Comparison of ENCODE assay signal across 1 fruit fly cellular context in the genomic region with DNA sequence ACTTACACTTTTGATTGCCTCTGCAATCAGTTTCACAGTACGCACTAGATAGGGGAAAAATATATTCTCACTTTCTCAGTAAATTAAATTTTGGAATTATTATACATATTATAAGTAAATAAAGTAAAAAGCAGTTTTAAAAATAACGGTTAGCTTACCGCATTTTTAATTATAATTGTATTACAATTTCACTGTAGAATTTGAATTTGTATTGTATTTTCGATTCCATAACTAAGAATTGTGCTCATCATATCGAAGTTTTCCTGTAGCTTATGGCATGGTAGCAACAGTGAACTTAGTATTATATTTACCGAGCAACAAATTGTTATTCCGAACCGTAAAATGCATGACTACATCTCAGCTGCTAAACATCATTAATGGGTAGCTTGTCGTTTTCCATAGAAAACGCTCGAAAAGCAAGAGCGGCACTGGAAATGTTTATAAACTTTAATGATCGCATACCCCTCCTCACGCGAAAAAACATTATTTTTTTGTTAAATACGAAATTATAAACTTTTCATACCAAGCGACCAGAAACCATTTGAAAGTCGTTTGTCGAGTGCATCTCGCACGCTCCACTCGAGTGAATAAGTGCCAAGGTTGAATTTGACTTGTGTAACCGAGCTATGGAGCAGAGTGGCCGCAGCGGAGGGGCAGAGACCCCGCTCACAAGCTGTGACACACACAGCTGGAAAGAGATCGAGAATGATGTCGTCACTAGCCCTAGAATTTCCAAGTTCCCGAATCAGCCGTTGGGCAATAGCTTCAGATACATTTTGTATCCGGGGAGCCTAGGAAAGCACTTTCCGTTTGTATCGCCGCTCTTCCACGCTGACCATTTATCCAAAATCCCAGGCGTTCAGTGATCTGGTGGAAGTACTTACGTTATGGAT.
A peak's percentile ranks its signal among the peaks of the same experiment; 100 is the strongest.
TF ChIP-seq lines count a peak whose summit lies in the region.

No protein-coding gene starts in this region.

TF ChIP-seq in whole organism, embryonic, 481 proteins besides CTCF, POLR2A, EP300 and RAD21 (continued from another document):
- no peak for TF ChIP-seq pita (GFP tag; optimal IDR thresholded peaks at IDR 0.05; lab: Kevin White, UChicago)
- no peak for TF ChIP-seq Dfd (GFP tag; optimal IDR thresholded peaks at IDR 0.05; lab: Kevin White, UChicago)
- TF ChIP-seq caup (GFP tag; optimal IDR thresholded peaks at IDR 0.05; lab: Kevin White, UChicago; ENCODE audit: severe bottlenecking) = peak; percentile 82
- TF ChIP-seq Antp (GFP tag; optimal IDR thresholded peaks at IDR 0.05; lab: Kevin White, UChicago) = peak; percentile 10
- no peak for TF ChIP-seq vfl (GFP tag; optimal IDR thresholded peaks at IDR 0.05; lab: Kevin White, UChicago)
- TF ChIP-seq dmrt99B (tag; optimal IDR thresholded peaks at IDR 0.05; lab: Kevin White, UChicago) = peak; percentile 96
- TF ChIP-seq danr (GFP tag; IDR thresholded peaks at IDR 0.05; lab: Robert Waterston, UW) = peak; percentile 82
- no peak for TF ChIP-seq CG1647 (GFP tag; optimal IDR thresholded peaks at IDR 0.05; lab: Kevin White, UChicago)
- TF ChIP-seq CG9797 (GFP tag; optimal IDR thresholded peaks at IDR 0.05; lab: Kevin White, UChicago) = peak; percentile 1
- peak; percentile 64 to 100 for TF ChIP-seq Pdp1 (GFP tag; optimal IDR thresholded peaks at IDR 0.05; lab: Kevin White, UChicago)
- TF ChIP-seq vnd (GFP tag; IDR thresholded peaks at IDR 0.05; lab: Robert Waterston, UW; ENCODE audit: partially characterized antibody) = no peak
- peak; percentile 93 for TF ChIP-seq CG10462 (GFP tag; optimal IDR thresholded peaks at IDR 0.05; lab: Kevin White, UChicago)
- peak; percentile 78 for TF ChIP-seq CG11247 (GFP tag; IDR thresholded peaks at IDR 0.05; lab: Robert Waterston, UW)
- TF ChIP-seq CG30403 (GFP tag; optimal IDR thresholded peaks at IDR 0.05; lab: Kevin White, UChicago) = peak; percentile 96
- no peak; the same call in 1 of the 2 replicates for TF ChIP-seq amos (GFP tag; IDR thresholded peaks at IDR 0.05; lab: Robert Waterston, UW; ENCODE audit: partially characterized antibody)
- no peak for TF ChIP-seq CG8089 (GFP tag; optimal IDR thresholded peaks at IDR 0.05; lab: Kevin White, UChicago)
- TF ChIP-seq ham (GFP tag; IDR thresholded peaks at IDR 0.05; lab: Robert Waterston, UW) = peak; percentile 77
- peak; percentile 61 for TF ChIP-seq onecut (GFP tag; IDR thresholded peaks at IDR 0.05; lab: Robert Waterston, UW)
- peak; percentile 84 for TF ChIP-seq CG6272 (GFP tag; IDR thresholded peaks at IDR 0.05; lab: Robert Waterston, UW)
- no peak for TF ChIP-seq CG4360 (GFP tag; IDR thresholded peaks at IDR 0.05; lab: Robert Waterston, UW)
- TF ChIP-seq HmgZ (tag; optimal IDR thresholded peaks at IDR 0.05; lab: Kevin White, UChicago) = peak; percentile 88
- peak; percentile 97 for TF ChIP-seq gem (tag; optimal IDR thresholded peaks at IDR 0.05; lab: Kevin White, UChicago)
- peak in 1 of 2 experiments; percentile 62 for TF ChIP-seq insv (GFP tag; optimal IDR thresholded peaks at IDR 0.05; lab: Kevin White, UChicago)
- no peak for TF ChIP-seq CG11398 (GFP tag; optimal IDR thresholded peaks at IDR 0.05; lab: Kevin White, UChicago)
- TF ChIP-seq HLH3B (GFP tag; IDR thresholded peaks at IDR 0.05; lab: Robert Waterston, UW) = peak; percentile 94
- peak; percentile 85 for TF ChIP-seq sob (GFP tag; IDR thresholded peaks at IDR 0.05; lab: Robert Waterston, UW)
- TF ChIP-seq Eip74EF (GFP tag; optimal IDR thresholded peaks at IDR 0.05; lab: Kevin White, UChicago) = peak in 1 of 2 experiments; percentile 56
- TF ChIP-seq tx (GFP tag; optimal IDR thresholded peaks at IDR 0.05; lab: Kevin White, UChicago) = peak; percentile 29
- peak; percentile 86 for TF ChIP-seq ewg (GFP tag; optimal IDR thresholded peaks at IDR 0.05; lab: Kevin White, UChicago)
- TF ChIP-seq her (GFP tag; optimal IDR thresholded peaks at IDR 0.05; lab: Kevin White, UChicago) = peak; percentile 17
- TF ChIP-seq B-H1 (GFP tag; IDR thresholded peaks at IDR 0.05; lab: Robert Waterston, UW) = peak; percentile 71
TF ChIP-seq in whole organism, embryonic: peak in this region for 351.
